Worm (Caenorhabditis elegans): ENCODE results near the gene nhr-119.

ce11 chrII:2766331-2766730 is 34.1 kb downstream of the nhr-119 start, which contains the start of gene F08D12.15:
- TF ChIP-seq med-1 (GFP tag; optimal IDR thresholded peaks at IDR 0.05; ENCODE audit: insufficient read depth) (no peak), flt-1 (GFP tag; IDR thresholded peaks at IDR 0.05) (no peak), tab-1 (GFP tag; IDR thresholded peaks at IDR 0.05) (no peak), T22C8.4 (GFP tag; IDR thresholded peaks at IDR 0.05) (no peak), klf-2 (GFP tag; conservative IDR thresholded peaks at IDR 0.05) (0 out of 2 replicates have a peak, but pooled peaks have one; percentile 5), cog-1 (tag; optimal IDR thresholded peaks at IDR 0.05) (no peak), ztf-29 (GFP tag; IDR thresholded peaks at IDR 0.05) (no peak), ref-1 (GFP tag; conservative IDR thresholded peaks at IDR 0.05) (no peak)
